Fruit fly (Drosophila melanogaster): ENCODE measurements around the gene sky.

sky gene

DNA sequence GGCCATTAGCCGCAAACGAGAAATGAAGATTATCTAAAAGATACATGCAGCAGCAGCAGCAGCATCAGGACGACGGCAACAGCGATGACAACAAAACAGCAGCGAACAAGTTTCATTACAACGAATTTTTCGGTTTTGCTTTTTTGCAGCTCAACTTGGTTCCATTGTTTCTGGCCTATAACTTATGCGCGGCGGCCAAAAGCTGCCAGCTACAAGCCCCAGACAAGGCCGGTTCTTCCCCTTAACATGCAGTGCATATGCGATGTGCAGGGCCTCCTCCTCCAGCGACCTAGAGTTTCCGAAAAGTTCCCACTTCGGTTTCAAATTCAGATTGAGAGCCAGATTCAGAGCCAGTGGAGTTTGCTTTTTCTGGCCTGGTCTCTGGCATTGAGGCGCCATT is 38.5 kb upstream of the sky start:
- TF ChIP-seq ey (GFP tag; optimal IDR thresholded peaks at IDR 0.05) (no peak), Rel (GFP tag; optimal IDR thresholded peaks at IDR 0.05) (no peak), Rel (tag; optimal IDR thresholded peaks at IDR 0.05) (peak; percentile 78), OdsH (GFP tag; optimal IDR thresholded peaks at IDR 0.05) (no peak), Dfd (GFP tag; optimal IDR thresholded peaks at IDR 0.05) (peak; percentile 19)

- no peak for TF ChIP-seq woc (GFP tag; optimal IDR thresholded peaks at IDR 0.05)
- peak; percentile 5 for TF ChIP-seq rgr (GFP tag; optimal IDR thresholded peaks at IDR 0.05)
- TF ChIP-seq sv (GFP tag; optimal IDR thresholded peaks at IDR 0.05), result no peak
- no peak for TF ChIP-seq Vsx2 (GFP tag; optimal IDR thresholded peaks at IDR 0.05; ENCODE audit: partially characterized antibody)
- no peak for TF ChIP-seq Rel (GFP tag; optimal IDR thresholded peaks at IDR 0.05)
- no peak for TF ChIP-seq Rel (tag; optimal IDR thresholded peaks at IDR 0.05)
- TF ChIP-seq OdsH (GFP tag; optimal IDR thresholded peaks at IDR 0.05), result peak; percentile 18
- peak; percentile 72 for TF ChIP-seq HLH106 (tag; optimal IDR thresholded peaks at IDR 0.05)
- peak; percentile 41 for TF ChIP-seq psq (GFP tag; optimal IDR thresholded peaks at IDR 0.05)
- no peak for TF ChIP-seq ey (GFP tag; optimal IDR thresholded peaks at IDR 0.05)
- peak; percentile 67 for TF ChIP-seq Sp1 (GFP tag; optimal IDR thresholded peaks at IDR 0.05)
- TF ChIP-seq h (GFP tag; optimal IDR thresholded peaks at IDR 0.05), result peak; percentile 49
- no peak for TF ChIP-seq Abd-B (GFP tag; optimal IDR thresholded peaks at IDR 0.05)
- TF ChIP-seq foxo (GFP tag; optimal IDR thresholded peaks at IDR 0.05), result peak in 1 of 2 experiments; percentile 57
- peak; percentile 53 for TF ChIP-seq fru (GFP tag; optimal IDR thresholded peaks at IDR 0.05)
These were observed 38.1 kb upstream of the sky start for dm6 chr2L:20956836-20957235.

DNA sequence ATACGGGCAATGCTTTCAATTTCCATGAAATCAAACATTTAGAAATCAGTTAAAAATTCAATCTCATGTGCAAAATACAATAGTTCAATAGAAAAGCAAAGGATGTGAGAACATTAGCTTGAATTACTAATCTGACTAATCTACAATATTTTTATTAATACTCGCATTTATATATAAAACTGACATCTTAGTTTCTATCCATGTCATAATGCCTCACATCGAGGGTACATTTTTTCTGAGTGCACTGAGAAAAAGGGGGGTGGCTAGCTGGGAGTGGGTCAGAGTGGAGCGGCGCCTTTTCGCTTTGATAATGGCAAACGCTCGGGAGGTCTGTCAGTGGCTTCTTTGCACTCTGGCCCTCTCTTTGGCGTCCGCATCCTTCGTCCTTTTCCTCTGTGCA is 32.6 kb upstream of the sky start:
- TF ChIP-seq Mio (GFP tag; optimal IDR thresholded peaks at IDR 0.05), result no peak
- no peak for TF ChIP-seq Sp1 (GFP tag; optimal IDR thresholded peaks at IDR 0.05)
- no peak for TF ChIP-seq brk (GFP tag; optimal IDR thresholded peaks at IDR 0.05)
- no peak for TF ChIP-seq usp (GFP tag; optimal IDR thresholded peaks at IDR 0.05)
- TF ChIP-seq fru (GFP tag; optimal IDR thresholded peaks at IDR 0.05), result no peak
- no peak for TF ChIP-seq GATAd (GFP tag; optimal IDR thresholded peaks at IDR 0.05)
- TF ChIP-seq sv (GFP tag; optimal IDR thresholded peaks at IDR 0.05), result no peak
- TF ChIP-seq dsf (GFP tag; optimal IDR thresholded peaks at IDR 0.05; ENCODE audit: borderline replicate concordance), result no peak
- TF ChIP-seq rgr (GFP tag; optimal IDR thresholded peaks at IDR 0.05), result no peak
- no peak for TF ChIP-seq dmrt93B (GFP tag; optimal IDR thresholded peaks at IDR 0.05)
- no peak for TF ChIP-seq Jra (GFP tag; optimal IDR thresholded peaks at IDR 0.05)
- TF ChIP-seq Abd-B (GFP tag; optimal IDR thresholded peaks at IDR 0.05), result no peak
- no peak for TF ChIP-seq Dfd (GFP tag; optimal IDR thresholded peaks at IDR 0.05)
- TF ChIP-seq dl (GFP tag; optimal IDR thresholded peaks at IDR 0.05; ENCODE audit: insufficient read depth in 1 of 2, partially characterized antibody in 2 of 2), result no peak
- TF ChIP-seq lola (GFP tag; optimal IDR thresholded peaks at IDR 0.05), result no peak
- TF ChIP-seq N (GFP tag; optimal IDR thresholded peaks at IDR 0.05), result no peak

- TF ChIP-seq foxo (GFP tag; optimal IDR thresholded peaks at IDR 0.05), result peak in 1 of 2 experiments; percentile 4
- TF ChIP-seq ey (GFP tag; optimal IDR thresholded peaks at IDR 0.05), result no peak
These were observed 31.8 kb upstream of the sky start for dm6 chr2L:20950421-20951108.

- TF ChIP-seq psq (GFP tag; optimal IDR thresholded peaks at IDR 0.05) (no peak), sv (GFP tag; optimal IDR thresholded peaks at IDR 0.05) (no peak), dl (GFP tag; optimal IDR thresholded peaks at IDR 0.05; ENCODE audit: insufficient read depth in 1 of 2, partially characterized antibody in 2 of 2) (no peak), pan (optimal IDR thresholded peaks at IDR 0.05) (no peak), usp (GFP tag; optimal IDR thresholded peaks at IDR 0.05) (no peak), Rel (GFP tag; optimal IDR thresholded peaks at IDR 0.05) (no peak), Rel (tag; optimal IDR thresholded peaks at IDR 0.05) (no peak), Mio (GFP tag; optimal IDR thresholded peaks at IDR 0.05) (no peak)
These were observed 29.9 kb upstream of the sky start for dm6 chr2L:20948625-20949024.

dm6 chr2L:20944886-20945558 is 26.3 kb upstream of the sky start:
- TF ChIP-seq h (GFP tag; optimal IDR thresholded peaks at IDR 0.05) (peak; percentile 47), CG32264 (GFP tag; optimal IDR thresholded peaks at IDR 0.05) (no peak), sv (GFP tag; optimal IDR thresholded peaks at IDR 0.05) (no peak), rgr (GFP tag; optimal IDR thresholded peaks at IDR 0.05) (peak; percentile 10), GATAd (GFP tag; optimal IDR thresholded peaks at IDR 0.05) (no peak), ey (GFP tag; optimal IDR thresholded peaks at IDR 0.05) (peak; percentile 29), foxo (GFP tag; optimal IDR thresholded peaks at IDR 0.05) (peak in 1 of 2 experiments; percentile 10), dmrt93B (GFP tag; optimal IDR thresholded peaks at IDR 0.05) (peak; percentile 9), Vsx2 (GFP tag; optimal IDR thresholded peaks at IDR 0.05; ENCODE audit: partially characterized antibody) (no peak), brk (GFP tag; optimal IDR thresholded peaks at IDR 0.05) (no peak), psq (GFP tag; optimal IDR thresholded peaks at IDR 0.05) (peak; percentile 14), Hr78 (GFP tag; optimal IDR thresholded peaks at IDR 0.05) (no peak), fru (GFP tag; optimal IDR thresholded peaks at IDR 0.05) (peak; percentile 55), Abd-B (GFP tag; optimal IDR thresholded peaks at IDR 0.05) (no peak), HLH106 (tag; optimal IDR thresholded peaks at IDR 0.05) (peak; percentile 13), Hnf4 (GFP tag; optimal IDR thresholded peaks at IDR 0.05) (no peak)
